Worm (Caenorhabditis elegans) whole organism, L4 larva: ENCODE data around the gene F33G12.6.

Source experiments
- F10B5.3 ChIP-seq: sonication (generic microtip); optimal IDR thresholded peaks from 2 replicates; lab custom pipeline; 2016; ENCODE audit warnings: mild to moderate bottlenecking, missing genetic modification characterization, missing compliant biosample characterization
- R02D3.7 ChIP-seq: fragments of 150-350 bp; sonication (generic microtip); optimal IDR thresholded peaks from 3 replicates; lab custom pipeline; 2014; ENCODE audit warnings: missing biosample characterization, missing genetic modification characterization
- T26A8.4 ChIP-seq: fragments of 200-800 bp; sonication (Bioruptor generic); IDR thresholded peaks from 2 replicates; pipeline ENCODE4 v1.3.6; 2022; ENCODE audit warnings: missing genetic modification characterization, missing compliant biosample characterization
- Y48G9A.11 ChIP-seq: fragments of 200-800 bp; sonication (Bioruptor generic); IDR thresholded peaks from 2 replicates; pipeline ENCODE4 v1.3.6; 2022; ENCODE audit warnings: missing genetic modification reagents, missing genetic modification characterization, missing compliant biosample characterization
- ZK546.5 ChIP-seq, 2 experiments: sonication (generic microtip); optimal IDR thresholded peaks; 2 replicates each; lab custom pipeline; 2017; ENCODE audit warnings: missing biosample characterization in 2 of 2, missing genetic modification characterization in 2 of 2
- arid-1 ChIP-seq: fragments of 200-800 bp; sonication (Bioruptor generic); conservative IDR thresholded peaks from 2 replicates; pipeline ENCODE4 v1.3.6; 2022; ENCODE audit warnings: missing genetic modification reagents, missing genetic modification characterization, missing compliant biosample characterization
- ceh-20 ChIP-seq: fragments of 200-800 bp; sonication (Bioruptor generic); IDR thresholded peaks from 2 replicates; pipeline ENCODE4 v1.3.6; 2022; ENCODE audit warnings: missing genetic modification reagents, missing genetic modification characterization, missing compliant biosample characterization
- cey-2 ChIP-seq: sonication (generic microtip); optimal IDR thresholded peaks from 3 replicates; lab custom pipeline; 2017; ENCODE audit warnings: missing genetic modification characterization, mild to moderate bottlenecking, missing compliant biosample characterization, antibody characterized with exemption, borderline replicate concordance; ENCODE audit not compliant: insufficient read depth
- ctbp-1 ChIP-seq: fragments of 200-800 bp; sonication (Bioruptor generic); IDR thresholded peaks from 2 replicates; pipeline ENCODE4 v1.3.6; 2022; ENCODE audit warnings: missing genetic modification reagents, missing genetic modification characterization, missing compliant biosample characterization
- daf-19 ChIP-seq: fragments of 200-800 bp; sonication (Bioruptor generic); conservative IDR thresholded peaks from 2 replicates; pipeline ENCODE4 v1.3.6; 2022; ENCODE audit warnings: missing genetic modification characterization, missing compliant biosample characterization
- dmd-6 ChIP-seq: fragments of 200-800 bp; sonication (Bioruptor generic); IDR thresholded peaks from 2 replicates; pipeline ENCODE4 v1.3.6; 2022; ENCODE audit warnings: missing genetic modification reagents, missing genetic modification characterization, missing compliant biosample characterization
- dmd-8 ChIP-seq: fragments of 200-800 bp; sonication (Bioruptor generic); IDR thresholded peaks from 2 replicates; pipeline ENCODE4 v1.3.6; 2022; ENCODE audit warnings: missing genetic modification characterization, missing compliant biosample characterization
- dmd-9 ChIP-seq: fragments of 200-800 bp; sonication (Bioruptor generic); IDR thresholded peaks from 2 replicates; pipeline ENCODE4 v1.3.6; 2022; ENCODE audit warnings: missing genetic modification reagents, missing genetic modification characterization, missing compliant biosample characterization
- dpl-1 ChIP-seq: fragments of 150-350 bp; optimal IDR thresholded peaks from 2 replicates; lab custom pipeline; 2014; ENCODE audit warnings: missing biosample characterization, missing genetic modification reagents, missing genetic modification characterization
- dve-1 ChIP-seq: sonication (generic microtip); optimal IDR thresholded peaks from 2 replicates; lab custom pipeline; 2017; ENCODE audit warnings: antibody characterized with exemption, mild to moderate bottlenecking, missing genetic modification characterization, missing compliant biosample characterization; ENCODE audit not compliant: insufficient read depth
- egl-43 ChIP-seq: fragments of 200-800 bp; sonication (Bioruptor generic); IDR thresholded peaks from 2 replicates; pipeline ENCODE4 v1.3.6; 2022; ENCODE audit warnings: missing genetic modification reagents, missing genetic modification characterization, missing compliant biosample characterization
- fkh-10 ChIP-seq: fragments of 150-350 bp; optimal IDR thresholded peaks from 2 replicates; lab custom pipeline; 2014; ENCODE audit warnings: missing biosample characterization, missing genetic modification reagents, missing genetic modification characterization
- gei-8 ChIP-seq: fragments of 200-800 bp; sonication (Bioruptor generic); optimal IDR thresholded peaks from 2 replicates; lab custom pipeline; 2018; ENCODE audit warnings: mild to moderate bottlenecking, missing genetic modification characterization, missing compliant biosample characterization
- hlh-11 ChIP-seq: fragments of 200-800 bp; sonication (Bioruptor generic); optimal IDR thresholded peaks from 2 replicates; lab custom pipeline; 2018; ENCODE audit warnings: mild to moderate bottlenecking, missing genetic modification characterization, missing compliant biosample characterization
- lin-13 ChIP-seq: fragments of 150-350 bp; optimal IDR thresholded peaks from 2 replicates; lab custom pipeline; 2014; ENCODE audit warnings: missing biosample characterization, missing genetic modification reagents, missing genetic modification characterization
- lin-29 ChIP-seq: fragments of 200-800 bp; sonication (Bioruptor generic); IDR thresholded peaks from 2 replicates; pipeline ENCODE4 v1.3.6; 2022; ENCODE audit warnings: missing genetic modification reagents, missing genetic modification characterization, missing compliant biosample characterization
- lin-38 ChIP-seq: fragments of 200-800 bp; sonication (Bioruptor generic); IDR thresholded peaks from 2 replicates; pipeline ENCODE4 v1.3.6; 2022; ENCODE audit warnings: missing genetic modification reagents, missing genetic modification characterization, missing compliant biosample characterization
- lsy-2 ChIP-seq, 2 experiments: fragments of 150-350 bp in 1 of 2; sonication (generic microtip) in 1 of 2; optimal IDR thresholded peaks; 2 replicates each; lab custom pipeline; 2014 to 2017; ENCODE audit warnings: missing biosample characterization in 2 of 2, missing genetic modification characterization in 2 of 2
- nhr-237 ChIP-seq: sonication (generic microtip); optimal IDR thresholded peaks from 2 replicates; lab custom pipeline; 2017; ENCODE audit warnings: missing biosample characterization, missing genetic modification characterization
- nhr-25 ChIP-seq: sonication (generic microtip); optimal IDR thresholded peaks from 2 replicates; lab custom pipeline; 2017; ENCODE audit warnings: missing genetic modification characterization, mild to moderate bottlenecking, missing compliant biosample characterization, antibody characterized with exemption, moderate library complexity, borderline replicate concordance; ENCODE audit not compliant: insufficient read depth
- nhr-77 ChIP-seq: fragments of 150-350 bp; optimal IDR thresholded peaks from 2 replicates; lab custom pipeline; 2014; ENCODE audit warnings: missing biosample characterization, missing genetic modification characterization
- sdz-12 ChIP-seq: fragments of 200-800 bp; sonication (Bioruptor generic); optimal IDR thresholded peaks from 2 replicates; lab custom pipeline; 2018; ENCODE audit warnings: mild to moderate bottlenecking, missing genetic modification characterization, missing compliant biosample characterization
- skn-1 ChIP-seq: fragments of 150-350 bp; optimal IDR thresholded peaks from 2 replicates; lab custom pipeline; 2014; ENCODE audit warnings: missing biosample characterization, missing genetic modification characterization
- snpc-1.2 ChIP-seq: fragments of 200-800 bp; sonication (Bioruptor generic); IDR thresholded peaks from 2 replicates; pipeline ENCODE4 v1.3.6; 2022; ENCODE audit warnings: missing genetic modification reagents, missing genetic modification characterization, missing compliant biosample characterization
- snpc-4 ChIP-seq: fragments of 150-350 bp; optimal IDR thresholded peaks from 2 replicates; lab custom pipeline; 2014; ENCODE audit warnings: missing biosample characterization, missing genetic modification characterization
- unc-62 ChIP-seq, 3 experiments: fragments of 150-350 bp in 1 of 3; sonication (generic microtip); optimal IDR thresholded peaks in 2 of 3; peaks in 1 of 3; 1 replicate in 1 of 3; 2 replicates in 2 of 3; lab custom pipeline; 2014 to 2017; ENCODE audit warnings: missing biosample characterization in 3 of 3, missing genetic modification characterization in 3 of 3, missing genetic modification reagents in 3 of 3, missing genotype in 1 of 3
- vab-7 ChIP-seq: fragments of 200-800 bp; sonication (Bioruptor generic); IDR thresholded peaks from 2 replicates; pipeline ENCODE4 v1.3.6; 2022; ENCODE audit warnings: missing genetic modification reagents, missing genetic modification characterization, missing compliant biosample characterization
- zip-11 ChIP-seq: fragments of 200-800 bp; sonication (Bioruptor generic); IDR thresholded peaks from 2 replicates; pipeline ENCODE4 v1.3.6; 2022; ENCODE audit warnings: missing genetic modification characterization, missing compliant biosample characterization
- ztf-11 ChIP-seq: fragments of 150-350 bp; optimal IDR thresholded peaks from 2 replicates; lab custom pipeline; 2014; ENCODE audit warnings: missing biosample characterization, missing genetic modification characterization
- ztf-7 ChIP-seq: fragments of 150-350 bp; optimal IDR thresholded peaks from 2 replicates; lab custom pipeline; 2014; ENCODE audit warnings: missing biosample characterization, missing genetic modification characterization

F33G12.6 gene

ce11 chrII:5036128-5036527 lies 13.6 kb upstream of the F33G12.6 start, which contains the start of gene lrr-1:
lrr-1 (minus strand) TSS chrII:5036439.
- TF ChIP-seq unc-62 (GFP tag; optimal IDR thresholded peaks at IDR 0.05 in 1 of 2; lab: Kevin White, UChicago) (peak in 1 of 2 experiments; percentile 85), unc-62 (tag; optimal IDR thresholded peaks at IDR 0.05; lab: Kevin White, UChicago) (no peak), skn-1 (tag; lab: Kevin White, UChicago) (no peak), dmd-8 (no peak), dve-1 (no peak), arid-1 (GFP tag; lab: Robert Waterston, UW) (0 out of 2 replicates have a peak, but pooled peaks have one; percentile 29), lin-29 (no peak)
- TF ChIP-seq, all 104 proteins: peak for 2

- TF ChIP-seq lsy-2 (tag; optimal IDR thresholded peaks at IDR 0.05; lab: Kevin White, UChicago), result peak in 1 of 2 experiments; percentile 40
- peak; percentile 33 for TF ChIP-seq lin-38
- TF ChIP-seq snpc-1.2, result 0 out of 2 replicates have a peak, but pooled peaks have one; percentile 3
- no peak for TF ChIP-seq ctbp-1 (GFP tag; lab: Robert Waterston, UW)
- TF ChIP-seq dpl-1 (GFP tag; lab: Kevin White, UChicago), result peak; percentile 21
- no peak for TF ChIP-seq skn-1 (tag; lab: Kevin White, UChicago)
- TF ChIP-seq gei-8 (GFP tag; lab: Kevin White, UChicago), result no peak
Measured at ce11 chrII:5039912-5040311, 9.8 kb upstream of the F33G12.6 start, which contains the start of gene golg-2. golg-2 (minus strand) TSS chrII:5040091.

- TF ChIP-seq nhr-237 (tag; lab: Kevin White, UChicago) (no peak), vab-7 (GFP tag; lab: Robert Waterston, UW) (no peak), lsy-2 (tag; optimal IDR thresholded peaks at IDR 0.05; lab: Kevin White, UChicago) (peak in 1 of 2 experiments; percentile 33), arid-1 (GFP tag; lab: Robert Waterston, UW) (no peak), F10B5.3 (tag; lab: Kevin White, UChicago) (no peak), snpc-4 (tag; lab: Kevin White, UChicago) (no peak), lin-38 (peak; percentile 31; the same call in 1 of the 2 replicates)
- TF ChIP-seq, all 104 proteins: peak for 2
Measured at ce11 chrII:5040631-5041156, 9.0 kb upstream of the F33G12.6 start, which contains the start of gene F33G12.7. F33G12.7 (minus strand) TSS chrII:5040681.

ce11 chrII:5042381-5042930 lies 7.3 kb upstream of the F33G12.6 start:
- TF ChIP-seq egl-43 (GFP tag; lab: Robert Waterston, UW), result no peak
- no peak for TF ChIP-seq gei-8 (GFP tag; lab: Kevin White, UChicago)
- no peak for TF ChIP-seq dmd-9
- no peak for TF ChIP-seq ztf-7 (tag; lab: Kevin White, UChicago)
- no peak for TF ChIP-seq R02D3.7 (tag; lab: Kevin White, UChicago)
- peak in 1 of 2 experiments; percentile 38 for TF ChIP-seq lsy-2 (tag; optimal IDR thresholded peaks at IDR 0.05; lab: Kevin White, UChicago)
- no peak for TF ChIP-seq F10B5.3 (tag; lab: Kevin White, UChicago)
- no peak for TF ChIP-seq lin-13 (GFP tag; lab: Kevin White, UChicago)
- no peak for TF ChIP-seq hlh-11 (tag; lab: Kevin White, UChicago)
- TF ChIP-seq T26A8.4, result no peak
- TF ChIP-seq Y48G9A.11 (GFP tag; lab: Robert Waterston, UW), result no peak
- TF ChIP-seq ceh-20 (GFP tag; lab: Robert Waterston, UW), result no peak
- TF ChIP-seq snpc-4 (tag; lab: Kevin White, UChicago), result no peak
- peak in 1 of 2 experiments; percentile 85 for TF ChIP-seq unc-62 (GFP tag; optimal IDR thresholded peaks at IDR 0.05 in 1 of 2; lab: Kevin White, UChicago)
- TF ChIP-seq unc-62 (tag; optimal IDR thresholded peaks at IDR 0.05; lab: Kevin White, UChicago), result no peak
- TF ChIP-seq nhr-25, result no peak
- no peak for TF ChIP-seq sdz-12 (GFP tag; lab: Kevin White, UChicago)
- TF ChIP-seq nhr-77, result no peak
- TF ChIP-seq zip-11 (GFP tag; lab: Robert Waterston, UW), result no peak
- TF ChIP-seq cey-2 (tag; lab: Kevin White, UChicago), result no peak
- no peak for TF ChIP-seq vab-7 (GFP tag; lab: Robert Waterston, UW)
- no peak for TF ChIP-seq dmd-6 (GFP tag; lab: Robert Waterston, UW)
- no peak for TF ChIP-seq ZK546.5 (tag; optimal IDR thresholded peaks at IDR 0.05; lab: Kevin White, UChicago)
- no peak for TF ChIP-seq daf-19 (GFP tag; lab: Robert Waterston, UW)
- TF ChIP-seq ztf-11 (tag; lab: Kevin White, UChicago), result no peak
- TF ChIP-seq fkh-10, result peak; percentile 9
